Worm (Caenorhabditis elegans) whole organism, dauer: ENCODE results near the gene spot-1.

Experiments
- unc-62 ChIP-seq: sonication (generic microtip); optimal IDR thresholded peaks from 2 replicates; lab custom pipeline; 2017; ENCODE audit warnings: missing biosample characterization, missing genetic modification reagents, missing genetic modification characterization

The spot-1 gene

ce11 chrIII:7253669-7254068 is 23.4 kb downstream of the spot-1 start:
- no peak for TF ChIP-seq unc-62

- TF ChIP-seq unc-62, result no peak
Observed at ce11 chrIII:7247740-7248139, 29.3 kb downstream of the spot-1 start, which contains the start of gene zmp-6. Gene zmp-6, minus strand, starts transcription at chrIII:7247840.

- no peak for TF ChIP-seq unc-62
Observed at ce11 chrIII:7246389-7246788, 30.7 kb downstream of the spot-1 start.

- no peak for TF ChIP-seq unc-62
Observed at ce11 chrIII:7242988-7243387, 34.1 kb downstream of the spot-1 start, which contains the start of gene osm-10. Gene osm-10, plus strand, starts transcription at chrIII:7243280.

- no peak for TF ChIP-seq unc-62
Observed at ce11 chrIII:7241065-7241464, 36.0 kb downstream of the spot-1 start, which contains the start of gene ztf-31. Gene ztf-31, plus strand, starts transcription at chrIII:7241365.

- no peak for TF ChIP-seq unc-62
Observed at ce11 chrIII:7239416-7239815, 37.7 kb downstream of the spot-1 start.

- no peak for TF ChIP-seq unc-62
Observed at ce11 chrIII:7238727-7239126, 38.3 kb downstream of the spot-1 start, which contains the start of gene pars-1. Gene pars-1, plus strand, starts transcription at chrIII:7239027.

ce11 chrIII:7234148-7234547 is 42.9 kb downstream of the spot-1 start, which contains the start of gene ndus-8:
Gene ndus-8, minus strand, starts transcription at chrIII:7234202.
- TF ChIP-seq unc-62, result no peak

ce11 chrIII:7232782-7233181 is 44.3 kb downstream of the spot-1 start, which contains the start of gene adr-2:
Gene adr-2, minus strand, starts transcription at chrIII:7232882.
- no peak for TF ChIP-seq unc-62

ce11 chrIII:7230841-7231240 is 46.2 kb downstream of the spot-1 start, which contains the start of gene R151.10:
Gene R151.10, minus strand, starts transcription at chrIII:7230941.
- TF ChIP-seq unc-62, result no peak

- no peak for TF ChIP-seq unc-62
Observed at ce11 chrIII:7229687-7230086, 47.4 kb downstream of the spot-1 start, which contains the start of gene R151.8. Gene R151.8, minus strand, starts transcription at chrIII:7229787.

- TF ChIP-seq unc-62, result no peak
Observed at ce11 chrIII:7226607-7227006, 50.5 kb downstream of the spot-1 start, which contains the start of gene hsp-75. Gene hsp-75, minus strand, starts transcription at chrIII:7226707.
